Fruit fly (Drosophila melanogaster): ENCODE data around the gene CG42831.

DNA sequence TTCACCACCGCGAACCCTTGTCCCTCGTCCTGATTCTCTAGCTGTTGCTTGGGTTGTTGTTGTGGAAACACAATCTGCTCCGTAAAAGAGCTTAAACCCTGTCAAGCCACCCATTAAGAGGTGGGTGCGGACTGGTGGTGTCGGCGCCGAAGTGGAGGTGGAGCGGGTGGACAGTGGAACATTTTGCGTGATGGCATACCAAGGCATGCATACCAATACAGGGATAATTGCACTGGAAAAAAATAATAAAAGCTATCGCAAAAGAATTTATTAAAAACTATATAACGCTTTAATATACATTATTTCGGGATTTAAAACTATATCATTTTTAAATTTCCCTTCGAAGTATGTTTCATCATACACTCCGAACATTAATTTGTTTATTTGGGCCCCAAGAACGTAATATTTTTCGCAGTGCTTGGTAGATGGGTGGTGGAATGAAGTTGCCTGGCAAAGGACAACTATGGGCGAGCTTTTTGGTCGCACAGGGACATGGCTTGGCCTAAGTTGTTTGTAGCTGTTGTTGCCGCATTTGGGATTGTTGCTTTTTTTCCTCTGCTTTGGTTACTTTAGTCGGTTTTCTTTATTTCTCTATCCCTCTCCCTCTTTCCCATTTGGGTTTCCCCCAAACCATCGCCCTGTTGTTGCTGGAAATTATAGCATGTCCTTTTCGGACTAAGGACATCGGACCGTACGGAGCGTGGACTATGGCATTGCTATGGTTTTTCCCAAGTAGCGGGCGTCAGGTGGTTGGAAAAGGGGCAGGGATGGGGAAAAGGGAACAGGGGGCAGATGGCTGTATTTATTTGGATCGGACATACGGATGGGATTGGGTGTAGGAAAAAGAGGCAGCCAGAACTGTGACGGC, 8.0 kb downstream of the CG42831 start:
- TF ChIP-seq CG10631 (GFP tag; optimal IDR thresholded peaks at IDR 0.05), result peak; percentile 49
- peak; percentile 22 for TF ChIP-seq esn (GFP tag; optimal IDR thresholded peaks at IDR 0.05)
- peak; percentile 16 for TF ChIP-seq CG34406 (GFP tag; optimal IDR thresholded peaks at IDR 0.05)
- no peak for TF ChIP-seq salr (GFP tag; optimal IDR thresholded peaks at IDR 0.05)
- TF ChIP-seq Smox (GFP tag; optimal IDR thresholded peaks at IDR 0.05), result peak; percentile 32
- TF ChIP-seq CG9139 (GFP tag; optimal IDR thresholded peaks at IDR 0.05), result no peak
- TF ChIP-seq CG3919 (GFP tag; optimal IDR thresholded peaks at IDR 0.05), result peak; percentile 28

Measured in whole organism, prepupa.